Worm (Caenorhabditis elegans): Measurements from ENCODE around the gene pals-21.

ce11 chrIII:1372563-1372962 is 7.9 kb downstream of the pals-21 start:
- TF ChIP-seq flt-1 (GFP tag; IDR thresholded peaks at IDR 0.05), result no peak
- TF ChIP-seq ztf-23 (GFP tag; IDR thresholded peaks at IDR 0.05), result no peak
